Worm (Caenorhabditis elegans) whole organism, young adult: Measurements from ENCODE around the gene alg-1.
A peak's percentile ranks its signal among the peaks of the same experiment; 100 is the strongest.

Source experiments
- B0019.2 ChIP-seq: fragments of 200-800 bp; sonication (Bioruptor generic); conservative IDR thresholded peaks from 2 replicates; pipeline ENCODE4 v1.3.6; 2022; ENCODE audit warnings: missing genetic modification reagents, missing genetic modification characterization, missing compliant biosample characterization
- B0261.1 ChIP-seq: sonication (generic microtip); optimal IDR thresholded peaks from 2 replicates; lab custom pipeline; 2016; ENCODE audit warnings: mild to moderate bottlenecking, missing genetic modification characterization, moderate library complexity, missing compliant biosample characterization
- B0336.3 ChIP-seq: fragments of 200-800 bp; sonication (Bioruptor generic); IDR thresholded peaks from 2 replicates; pipeline ENCODE4 v1.3.6; 2022; ENCODE audit warnings: missing genetic modification characterization, missing compliant biosample characterization
- C17E4.6 ChIP-seq: fragments of 200-800 bp; sonication (Bioruptor generic); IDR thresholded peaks from 2 replicates; pipeline ENCODE4 v1.3.6; 2022; ENCODE audit warnings: missing genetic modification reagents, missing genetic modification characterization, missing compliant biosample characterization
- D2030.7 ChIP-seq: fragments of 200-800 bp; sonication (Bioruptor generic); IDR thresholded peaks from 2 replicates; pipeline ENCODE4 v1.3.6; 2022; ENCODE audit warnings: missing genetic modification reagents, missing genetic modification characterization, missing compliant biosample characterization
- F10E7.11 ChIP-seq: sonication (generic microtip); optimal IDR thresholded peaks from 2 replicates; lab custom pipeline; 2017; ENCODE audit warnings: mild to moderate bottlenecking, missing genetic modification characterization, moderate library complexity, missing compliant biosample characterization
- F39B2.1 ChIP-seq: fragments of 200-800 bp; sonication (Bioruptor generic); IDR thresholded peaks from 2 replicates; pipeline ENCODE4 v1.3.6; 2022; ENCODE audit warnings: missing genetic modification reagents, missing genetic modification characterization, missing compliant biosample characterization
- F55B11.4 ChIP-seq: sonication (generic microtip); optimal IDR thresholded peaks from 2 replicates; lab custom pipeline; 2016; ENCODE audit warnings: missing compliant biosample characterization, missing genetic modification characterization, borderline replicate concordance; ENCODE audit not compliant: insufficient read depth
- T26A5.8 ChIP-seq: sonication (generic microtip); optimal IDR thresholded peaks from 2 replicates; lab custom pipeline; 2016; ENCODE audit warnings: missing genetic modification characterization, missing compliant biosample characterization
- Y56A3A.18 ChIP-seq: fragments of 200-800 bp; sonication (Bioruptor generic); IDR thresholded peaks from 2 replicates; pipeline ENCODE4 v1.3.6; 2022; ENCODE audit warnings: missing genetic modification reagents, missing genetic modification characterization, missing compliant biosample characterization
- Y79H2A.3 ChIP-seq: fragments of 200-800 bp; sonication (Bioruptor generic); conservative IDR thresholded peaks from 2 replicates; pipeline ENCODE4 v1.3.6; 2022; ENCODE audit warnings: missing genetic modification reagents, missing genetic modification characterization, missing compliant biosample characterization
- ama-1 ChIP-seq, 3 experiments: fragments of 150-350 bp in 1 of 3; sonication (generic microtip) in 2 of 3; optimal IDR thresholded peaks; 2 replicates each; lab custom pipeline; 2014 to 2018; ENCODE audit warnings: missing biosample characterization in 2 of 3, missing genetic modification characterization in 2 of 3, missing genetic modification reagents in 2 of 3
- aptf-3 ChIP-seq: fragments of 200-800 bp; sonication (Bioruptor generic); IDR thresholded peaks from 2 replicates; pipeline ENCODE4 v1.3.6; 2022; ENCODE audit warnings: missing genetic modification characterization, missing compliant biosample characterization
- bed-1 ChIP-seq: fragments of 200-800 bp; sonication (Bioruptor generic); IDR thresholded peaks from 2 replicates; pipeline ENCODE4 v1.3.6; 2022; ENCODE audit warnings: missing genetic modification reagents, missing genetic modification characterization, missing compliant biosample characterization
- ccch-3 ChIP-seq: fragments of 200-800 bp; sonication (Bioruptor generic); optimal IDR thresholded peaks from 2 replicates; lab custom pipeline; 2018; ENCODE audit warnings: mild to moderate bottlenecking, missing genetic modification characterization, missing compliant biosample characterization
- cebp-2 ChIP-seq: fragments of 200-800 bp; sonication (Bioruptor generic); IDR thresholded peaks from 2 replicates; pipeline ENCODE4 v1.3.6; 2022; ENCODE audit warnings: missing genetic modification characterization, missing compliant biosample characterization
- ceh-40 ChIP-seq: fragments of 200-800 bp; sonication (Bioruptor generic); IDR thresholded peaks from 2 replicates; pipeline ENCODE4 v1.3.6; 2022; ENCODE audit warnings: missing genetic modification characterization, missing compliant biosample characterization
- ceh-58 ChIP-seq: fragments of 200-800 bp; sonication (Bioruptor generic); IDR thresholded peaks from 2 replicates; pipeline ENCODE4 v1.3.6; 2022; ENCODE audit warnings: missing genetic modification characterization, missing compliant biosample characterization
- dox-1 ChIP-seq: fragments of 200-800 bp; sonication (Bioruptor generic); IDR thresholded peaks from 2 replicates; pipeline ENCODE4 v1.3.6; 2022; ENCODE audit warnings: missing genetic modification reagents, missing genetic modification characterization, missing compliant biosample characterization
- dpff-1 ChIP-seq: sonication (generic microtip); optimal IDR thresholded peaks from 2 replicates; lab custom pipeline; 2017; ENCODE audit warnings: mild to moderate bottlenecking, missing genetic modification characterization, missing compliant biosample characterization
- egl-18 ChIP-seq: fragments of 200-800 bp; sonication (Bioruptor generic); IDR thresholded peaks from 2 replicates; pipeline ENCODE4 v1.3.6; 2022; ENCODE audit warnings: missing genetic modification reagents, missing genetic modification characterization, missing compliant biosample characterization
- egl-44 ChIP-seq: fragments of 200-800 bp; sonication (Bioruptor generic); IDR thresholded peaks from 2 replicates; pipeline ENCODE4 v1.3.6; 2022; ENCODE audit warnings: missing genetic modification reagents, missing genetic modification characterization, missing compliant biosample characterization
- hlh-26 ChIP-seq: fragments of 200-800 bp; sonication (Bioruptor generic); conservative IDR thresholded peaks from 2 replicates; pipeline ENCODE4 v1.3.6; 2022; ENCODE audit warnings: missing genetic modification reagents, missing genetic modification characterization, missing compliant biosample characterization
- hmg-1.2 ChIP-seq: fragments of 200-800 bp; sonication (Bioruptor generic); IDR thresholded peaks from 2 replicates; pipeline ENCODE4 v1.3.6; 2022; ENCODE audit warnings: missing genetic modification reagents, missing genetic modification characterization, missing compliant biosample characterization
- hmg-20 ChIP-seq: fragments of 200-800 bp; sonication (Bioruptor generic); IDR thresholded peaks from 2 replicates; pipeline ENCODE4 v1.3.6; 2022; ENCODE audit warnings: missing genetic modification reagents, missing genetic modification characterization, missing compliant biosample characterization
- let-607 ChIP-seq, 2 experiments: fragments of 200-800 bp in 1 of 2; sonication (Bioruptor generic) in 1 of 2; sonication (generic microtip) in 1 of 2; optimal IDR thresholded peaks; 2 replicates each; lab custom pipeline; 2016 to 2018; ENCODE audit warnings: mild to moderate bottlenecking in 2 of 2, missing compliant biosample characterization in 2 of 2, missing genetic modification characterization in 2 of 2, moderate library complexity in 2 of 2, missing genotype in 1 of 2
- lin-40 ChIP-seq: sonication (generic microtip); optimal IDR thresholded peaks from 2 replicates; lab custom pipeline; 2016; ENCODE audit warnings: missing genetic modification characterization, mild to moderate bottlenecking, missing compliant biosample characterization, missing genotype, missing genetic modification reagents
- lir-1 ChIP-seq: fragments of 200-800 bp; sonication (Bioruptor generic); conservative IDR thresholded peaks from 2 replicates; pipeline ENCODE4 v1.3.6; 2022; ENCODE audit warnings: missing genetic modification reagents, missing genetic modification characterization, missing compliant biosample characterization
- lsy-27 ChIP-seq: sonication (generic microtip); optimal IDR thresholded peaks from 2 replicates; lab custom pipeline; 2017; ENCODE audit warnings: missing genetic modification characterization, mild to moderate bottlenecking, missing compliant biosample characterization, antibody characterized with exemption, missing genotype, borderline replicate concordance; ENCODE audit not compliant: insufficient read depth
- madf-3 ChIP-seq: fragments of 200-800 bp; sonication (Bioruptor generic); IDR thresholded peaks from 2 replicates; pipeline ENCODE4 v1.3.6; 2022; ENCODE audit warnings: missing genetic modification reagents, missing genetic modification characterization, missing compliant biosample characterization
- mcd-1 ChIP-seq: fragments of 200-800 bp; sonication (Bioruptor generic); IDR thresholded peaks from 2 replicates; pipeline ENCODE4 v1.3.6; 2022; ENCODE audit warnings: missing genetic modification reagents, missing genetic modification characterization, missing compliant biosample characterization
- nfyb-1 ChIP-seq: fragments of 200-800 bp; sonication (Bioruptor generic); IDR thresholded peaks from 2 replicates; pipeline ENCODE4 v1.3.6; 2022; ENCODE audit warnings: missing genetic modification reagents, missing genetic modification characterization, missing compliant biosample characterization
- nhr-179 ChIP-seq: sonication (generic microtip); optimal IDR thresholded peaks from 2 replicates; lab custom pipeline; 2016; ENCODE audit warnings: mild to moderate bottlenecking, missing genetic modification characterization, missing compliant biosample characterization
- rcor-1 ChIP-seq: fragments of 200-800 bp; sonication (Bioruptor generic); IDR thresholded peaks from 2 replicates; pipeline ENCODE4 v1.3.6; 2022; ENCODE audit warnings: missing genetic modification reagents, missing genetic modification characterization, missing compliant biosample characterization
- rec-8 ChIP-seq, 2 experiments: sonication (generic microtip); optimal IDR thresholded peaks; 2 replicates each; lab custom pipeline; 2016; ENCODE audit warnings: mild to moderate bottlenecking in 2 of 2, missing genetic modification characterization in 2 of 2, missing genetic modification reagents in 2 of 2, missing genotype in 2 of 2, missing biosample characterization in 1 of 2, missing compliant biosample characterization in 1 of 2, moderate library complexity in 1 of 2
- rpc-1 ChIP-seq, 2 experiments: fragments of 150-350 bp in 1 of 2; sonication (generic microtip) in 1 of 2; optimal IDR thresholded peaks; 2 replicates each; lab custom pipeline; 2014 to 2018; ENCODE audit warnings: missing biosample characterization in 1 of 2, missing genetic modification characterization in 1 of 2, missing genetic modification reagents in 1 of 2, missing genotype in 1 of 2
- snpc-1.1 ChIP-seq: sonication (generic microtip); optimal IDR thresholded peaks from 2 replicates; lab custom pipeline; 2017; ENCODE audit warnings: missing genetic modification characterization, mild to moderate bottlenecking, missing compliant biosample characterization, antibody characterized with exemption, moderate library complexity, missing genotype, missing genetic modification reagents; ENCODE audit not compliant: insufficient read depth
- snpc-4 ChIP-seq, 5 experiments: fragments of 150-350 bp in 1 of 5; sonication (generic microtip) in 4 of 5; optimal IDR thresholded peaks; 2 replicates each; lab custom pipeline; 2014 to 2018; ENCODE audit warnings: missing genetic modification characterization in 5 of 5, missing biosample characterization in 3 of 5, antibody characterized with exemption in 2 of 5, mild to moderate bottlenecking in 2 of 5, missing compliant biosample characterization in 2 of 5, missing genotype in 2 of 5, moderate library complexity in 2 of 5, missing genetic modification reagents in 1 of 5
- somi-1 ChIP-seq: fragments of 200-800 bp; sonication (Bioruptor generic); optimal IDR thresholded peaks from 2 replicates; lab custom pipeline; 2018; ENCODE audit warnings: mild to moderate bottlenecking, missing genetic modification characterization, missing compliant biosample characterization
- unc-62 ChIP-seq: fragments of 150-350 bp; optimal IDR thresholded peaks from 2 replicates; lab custom pipeline; 2014; ENCODE audit warnings: missing biosample characterization, missing genetic modification reagents, missing genetic modification characterization
- ztf-22 ChIP-seq: fragments of 200-800 bp; sonication (Bioruptor generic); optimal IDR thresholded peaks from 2 replicates; lab custom pipeline; 2018; ENCODE audit warnings: mild to moderate bottlenecking, missing genetic modification characterization, moderate library complexity, missing compliant biosample characterization
- ztf-25 ChIP-seq: fragments of 200-800 bp; sonication (Bioruptor generic); IDR thresholded peaks from 2 replicates; pipeline ENCODE4 v1.3.6; 2022; ENCODE audit warnings: missing genetic modification reagents, missing genetic modification characterization, missing compliant biosample characterization
- ztf-28 ChIP-seq: fragments of 200-800 bp; sonication (Bioruptor generic); IDR thresholded peaks from 2 replicates; pipeline ENCODE4 v1.3.6; 2022; ENCODE audit warnings: missing genetic modification reagents, missing genetic modification characterization, missing compliant biosample characterization
- ztf-3 ChIP-seq: fragments of 200-800 bp; sonication (Bioruptor generic); optimal IDR thresholded peaks from 2 replicates; lab custom pipeline; 2018; ENCODE audit warnings: mild to moderate bottlenecking, missing genetic modification characterization, missing compliant biosample characterization

The alg-1 gene

ce11 chrX:13969257-13969968 is 20.5 kb downstream of the alg-1 start (continued):
- TF ChIP-seq F55B11.4 (no peak), B0019.2 (GFP tag; lab: Robert Waterston, UW) (no peak), let-607 (tag; optimal IDR thresholded peaks at IDR 0.05; lab: Kevin White, UChicago) (peak in 1 of 2 experiments; percentile 59), ceh-40 (no peak), unc-62 (GFP tag; lab: Kevin White, UChicago) (peak; percentile 56), egl-18 (GFP tag; lab: Robert Waterston, UW) (no peak), snpc-4 (GFP tag; optimal IDR thresholded peaks at IDR 0.05; lab: Kevin White, UChicago) (no peak), snpc-4 (tag; optimal IDR thresholded peaks at IDR 0.05; lab: Kevin White, UChicago) (peak in 3 of 4 experiments; percentile 12 to 59 (median 55)), dpff-1 (tag; lab: Kevin White, UChicago) (no peak), ama-1 (optimal IDR thresholded peaks at IDR 0.05; lab: Kevin White, UChicago) (no peak), ama-1 (GFP tag; optimal IDR thresholded peaks at IDR 0.05; lab: Kevin White, UChicago) (no peak), cebp-2 (GFP tag; lab: Robert Waterston, UW) (no peak), nhr-179 (tag; lab: Kevin White, UChicago) (no peak), Y56A3A.18 (GFP tag; lab: Robert Waterston, UW) (0 out of 2 replicates have a peak, but pooled peaks have one; percentile 12), Y79H2A.3 (GFP tag; lab: Robert Waterston, UW) (no peak), somi-1 (peak; percentile 10), lin-40 (peak; percentile 83), F39B2.1 (GFP tag; lab: Robert Waterston, UW) (no peak), ceh-58 (no peak), C17E4.6 (no peak), ztf-3 (GFP tag; lab: Kevin White, UChicago) (no peak), B0336.3 (GFP tag; lab: Robert Waterston, UW) (peak; percentile 85), rec-8 (tag; optimal IDR thresholded peaks at IDR 0.05; lab: Kevin White, UChicago) (no peak), lsy-27 (tag; lab: Kevin White, UChicago) (no peak), rpc-1 (optimal IDR thresholded peaks at IDR 0.05; lab: Kevin White, UChicago) (no peak), rpc-1 (tag; optimal IDR thresholded peaks at IDR 0.05; lab: Kevin White, UChicago) (no peak), ztf-22 (no peak), T26A5.8 (no peak), ztf-25 (GFP tag; lab: Robert Waterston, UW) (no peak), hlh-26 (GFP tag; lab: Robert Waterston, UW) (no peak), ccch-3 (GFP tag; lab: Kevin White, UChicago) (no peak), lir-1 (GFP tag; lab: Robert Waterston, UW) (no peak), ztf-28 (GFP tag; lab: Robert Waterston, UW) (no peak), F10E7.11 (no peak), hmg-1.2 (GFP tag; lab: Robert Waterston, UW) (peak; percentile 76; the same call in 1 of the 2 replicates), snpc-1.1 (tag; lab: Kevin White, UChicago) (no peak)

ce11 chrX:13973086-13973485 is 24.2 kb downstream of the alg-1 start:
- TF ChIP-seq dox-1 (GFP tag; lab: Robert Waterston, UW) (peak; percentile 50; the same call in 1 of the 2 replicates), rpc-1 (optimal IDR thresholded peaks at IDR 0.05; lab: Kevin White, UChicago) (peak; percentile 23), rpc-1 (tag; optimal IDR thresholded peaks at IDR 0.05; lab: Kevin White, UChicago) (peak; percentile 55), ceh-58 (0 out of 2 replicates have a peak, but pooled peaks have one; percentile 62), egl-44 (GFP tag; lab: Robert Waterston, UW) (peak; percentile 94), rcor-1 (GFP tag; lab: Robert Waterston, UW) (peak; percentile 58), cebp-2 (GFP tag; lab: Robert Waterston, UW) (peak; percentile 84; the same call in 1 of the 2 replicates), bed-1 (GFP tag; lab: Robert Waterston, UW) (peak; percentile 80; the same call in 1 of the 2 replicates), madf-3 (GFP tag; lab: Robert Waterston, UW) (0 out of 2 replicates have a peak, but pooled peaks have one; percentile 36), nfyb-1 (GFP tag; lab: Robert Waterston, UW) (peak; percentile 68), hmg-1.2 (GFP tag; lab: Robert Waterston, UW) (peak; percentile 75), B0261.1 (peak; percentile 56), hmg-20 (GFP tag; lab: Robert Waterston, UW) (peak; percentile 62; the same call in 1 of the 2 replicates), D2030.7 (GFP tag; lab: Robert Waterston, UW) (peak; percentile 59), mcd-1 (GFP tag; lab: Robert Waterston, UW) (0 out of 2 replicates have a peak, but pooled peaks have one; percentile 15), aptf-3 (GFP tag; lab: Robert Waterston, UW) (0 out of 2 replicates have a peak, but pooled peaks have one; percentile 67)
